Fruit fly (Drosophila melanogaster) whole organism, embryonic: ENCODE data around the gene Pfas.
A peak's percentile ranks its signal among the peaks of the same experiment; 100 is the strongest.

Experiments used
- Adf1 ChIP-seq: fragments of 200-800 bp; sonication (Bioruptor generic); IDR thresholded peaks from 2 replicates; pipeline ENCODE4 v1.3.6; 2022; ENCODE audit warnings: missing biosample characterization, missing genetic modification characterization
- Aef1 ChIP-seq: fragments of 200-800 bp; sonication (Bioruptor generic); IDR thresholded peaks from 3 replicates; pipeline ENCODE4 v1.3.6; 2022; ENCODE audit warnings: missing biosample characterization, missing genetic modification characterization
- B-H2 ChIP-seq: fragments of 200-800 bp; sonication (Bioruptor generic); optimal IDR thresholded peaks from 2 replicates; lab custom pipeline; 2018; ENCODE audit warnings: missing biosample characterization, mild to moderate bottlenecking, missing genetic modification characterization
- CG11085 ChIP-seq: fragments of 200-800 bp; sonication (Bioruptor generic); IDR thresholded peaks from 2 replicates; pipeline ENCODE4 v1.3.6; 2022; ENCODE audit warnings: missing biosample characterization, missing genetic modification characterization
- CG12299 ChIP-seq: fragments of 200-800 bp; sonication (Bioruptor generic); optimal IDR thresholded peaks from 2 replicates; lab custom pipeline; 2018; ENCODE audit warnings: missing biosample characterization, mild to moderate bottlenecking, missing genetic modification characterization
- CG13287 ChIP-seq: fragments of 200-800 bp; sonication (Bioruptor generic); IDR thresholded peaks from 2 replicates; pipeline ENCODE4 v1.3.6; 2022; ENCODE audit warnings: missing biosample characterization, missing genetic modification characterization; ENCODE audit not compliant: partially characterized antibody
- CG13894 ChIP-seq: fragments of 200-800 bp; sonication (Bioruptor generic); optimal IDR thresholded peaks from 3 replicates; lab custom pipeline; 2018; ENCODE audit warnings: missing biosample characterization, mild to moderate bottlenecking, missing genetic modification characterization, moderate library complexity
- CG14965 ChIP-seq: fragments of 200-800 bp; sonication (Bioruptor generic); optimal IDR thresholded peaks from 2 replicates; lab custom pipeline; 2016; ENCODE audit warnings: missing biosample characterization, missing genetic modification characterization, borderline replicate concordance
- CG15514 ChIP-seq: fragments of 200-800 bp; sonication (Bioruptor generic); optimal IDR thresholded peaks from 3 replicates; lab custom pipeline; 2017; ENCODE audit warnings: missing biosample characterization, missing genetic modification characterization, mild to moderate bottlenecking, moderate library complexity, missing genetic modification reagents
- CG17186 ChIP-seq: fragments of 200-800 bp; sonication (Bioruptor generic); optimal IDR thresholded peaks from 3 replicates; lab custom pipeline; 2017; ENCODE audit warnings: missing biosample characterization, missing genetic modification reagents, missing genetic modification characterization
- CG18599 ChIP-seq: fragments of 200-800 bp; sonication (Bioruptor generic); optimal IDR thresholded peaks from 3 replicates; lab custom pipeline; 2017; ENCODE audit warnings: missing biosample characterization, missing genetic modification characterization, mild to moderate bottlenecking, moderate library complexity, missing genetic modification reagents
- CG34376 ChIP-seq: fragments of 200-800 bp; sonication (Bioruptor generic); optimal IDR thresholded peaks from 2 replicates; lab custom pipeline; 2018; ENCODE audit warnings: missing biosample characterization, mild to moderate bottlenecking, missing genetic modification characterization
- CG34422 ChIP-seq: fragments of 200-800 bp; sonication (Bioruptor generic); IDR thresholded peaks from 3 replicates; pipeline ENCODE4 v1.3.6; 2022; ENCODE audit warnings: missing biosample characterization, missing genetic modification characterization
- CG42726 ChIP-seq: fragments of 200-800 bp; sonication (Bioruptor generic); IDR thresholded peaks from 2 replicates; pipeline ENCODE4 v1.3.6; 2022; ENCODE audit warnings: missing biosample characterization, missing genetic modification characterization; ENCODE audit not compliant: partially characterized antibody
- CG4730 ChIP-seq: fragments of 200-800 bp; sonication (Bioruptor generic); IDR thresholded peaks from 2 replicates; pipeline ENCODE4 v1.3.6; 2022; ENCODE audit warnings: missing biosample characterization, missing genetic modification characterization
- CG5180 ChIP-seq: fragments of 200-800 bp; sonication (Bioruptor generic); optimal IDR thresholded peaks from 3 replicates; lab custom pipeline; 2017; ENCODE audit warnings: missing biosample characterization, missing genetic modification characterization, mild to moderate bottlenecking, moderate library complexity, missing genetic modification reagents
- CG6175 ChIP-seq: fragments of 200-800 bp; sonication (Bioruptor generic); IDR thresholded peaks from 3 replicates; pipeline ENCODE4 v1.3.6; 2022; ENCODE audit warnings: missing biosample characterization, missing genetic modification characterization
- CG6683 ChIP-seq: fragments of 200-800 bp; sonication (Bioruptor generic); optimal IDR thresholded peaks from 2 replicates; lab custom pipeline; 2017; ENCODE audit warnings: missing biosample characterization, mild to moderate bottlenecking, missing genetic modification characterization, missing genetic modification reagents
- CG6854 ChIP-seq: fragments of 200-800 bp; sonication (Bioruptor generic); optimal IDR thresholded peaks from 3 replicates; lab custom pipeline; 2017; ENCODE audit warnings: missing biosample characterization, mild to moderate bottlenecking, missing genetic modification characterization
- Deaf1 ChIP-seq: fragments of 200-800 bp; optimal IDR thresholded peaks from 3 replicates; lab custom pipeline; 2019; ENCODE audit warnings: missing biosample characterization, mild to moderate bottlenecking, missing genetic modification characterization, moderate library complexity
- Doc2 ChIP-seq: fragments of 200-800 bp; sonication (Bioruptor generic); IDR thresholded peaks from 2 replicates; pipeline ENCODE4 v1.3.6; 2022; ENCODE audit warnings: missing biosample characterization, missing genetic modification characterization
- GATAe ChIP-seq: fragments of 200-800 bp; sonication (Bioruptor generic); conservative IDR thresholded peaks from 2 replicates; pipeline ENCODE4 v1.3.6; 2022; ENCODE audit warnings: missing biosample characterization, missing genetic modification characterization
- Hmx ChIP-seq: fragments of 200-800 bp; sonication (Bioruptor generic); optimal IDR thresholded peaks from 2 replicates; lab custom pipeline; 2016; ENCODE audit warnings: missing biosample characterization, missing genetic modification characterization
- NFAT ChIP-seq: fragments of 200-800 bp; sonication (Bioruptor generic); IDR thresholded peaks from 2 replicates; pipeline ENCODE4 v1.3.6; 2022; ENCODE audit warnings: missing biosample characterization, missing genetic modification characterization
- Spps ChIP-seq: fragments of 200-800 bp; sonication (Bioruptor generic); optimal IDR thresholded peaks from 2 replicates; lab custom pipeline; 2018; ENCODE audit warnings: missing biosample characterization, mild to moderate bottlenecking, missing genetic modification characterization
- Tbp ChIP-seq: fragments of >200 bp; optimal IDR thresholded peaks from 2 replicates; lab custom pipeline; 2018; ENCODE audit warnings: missing biosample characterization, missing genetic modification characterization
- Usf ChIP-seq: fragments of 200-800 bp; sonication (Bioruptor generic); optimal IDR thresholded peaks from 2 replicates; lab custom pipeline; 2017; ENCODE audit warnings: missing genotype, missing biosample characterization, missing genetic modification characterization
- ara ChIP-seq: fragments of 200-800 bp; sonication (Bioruptor generic); IDR thresholded peaks from 2 replicates; pipeline ENCODE4 v1.3.6; 2022; ENCODE audit warnings: missing biosample characterization, missing genetic modification characterization
- cg ChIP-seq: fragments of 200-800 bp; sonication (Bioruptor generic); optimal IDR thresholded peaks from 3 replicates; lab custom pipeline; 2019; ENCODE audit warnings: missing biosample characterization, mild to moderate bottlenecking, missing genetic modification characterization, moderate library complexity
- crol ChIP-seq: fragments of 200-800 bp; sonication (Bioruptor generic); IDR thresholded peaks from 2 replicates; pipeline ENCODE4 v1.3.6; 2022; ENCODE audit warnings: missing biosample characterization, missing genetic modification characterization
- fd3F ChIP-seq: fragments of 200-800 bp; sonication (Bioruptor generic); optimal IDR thresholded peaks from 2 replicates; lab custom pipeline; 2018; ENCODE audit warnings: missing biosample characterization, mild to moderate bottlenecking, missing genetic modification characterization, moderate library complexity
- ftz-f1 ChIP-seq: fragments of 200-800 bp; sonication (Bioruptor generic); optimal IDR thresholded peaks from 2 replicates; lab custom pipeline; 2016; ENCODE audit warnings: missing biosample characterization, missing genetic modification characterization
- kah ChIP-seq: fragments of 200-800 bp; sonication (Bioruptor generic); optimal IDR thresholded peaks from 2 replicates; lab custom pipeline; 2018; ENCODE audit warnings: missing biosample characterization, mild to moderate bottlenecking, missing genetic modification characterization
- lab ChIP-seq: fragments of 200-800 bp; sonication (Bioruptor generic); optimal IDR thresholded peaks from 3 replicates; lab custom pipeline; 2017; ENCODE audit warnings: missing biosample characterization, missing genetic modification characterization, mild to moderate bottlenecking, moderate library complexity, missing genetic modification reagents
- lbe ChIP-seq: fragments of 200-800 bp; sonication (Bioruptor generic); optimal IDR thresholded peaks from 2 replicates; lab custom pipeline; 2016; ENCODE audit warnings: missing biosample characterization, mild to moderate bottlenecking, missing genetic modification characterization
- mirr ChIP-seq: fragments of 200-800 bp; sonication (Bioruptor generic); optimal IDR thresholded peaks from 3 replicates; lab custom pipeline; 2018; ENCODE audit warnings: missing biosample characterization, mild to moderate bottlenecking, missing genetic modification characterization
- nom ChIP-seq: fragments of 200-800 bp; sonication (Bioruptor generic); optimal IDR thresholded peaks from 2 replicates; lab custom pipeline; 2017; ENCODE audit warnings: missing biosample characterization, missing genetic modification characterization, mild to moderate bottlenecking, moderate library complexity, missing genetic modification reagents
- peb ChIP-seq: fragments of 200-800 bp; sonication (Bioruptor generic); IDR thresholded peaks from 2 replicates; pipeline ENCODE4 v1.3.6; 2022; ENCODE audit warnings: missing biosample characterization, missing genetic modification characterization
- rib ChIP-seq: fragments of 200-800 bp; sonication (Bioruptor generic); IDR thresholded peaks from 2 replicates; pipeline ENCODE4 v1.3.6; 2022; ENCODE audit warnings: missing biosample characterization, missing genetic modification characterization
- schlank ChIP-seq: fragments of 200-800 bp; sonication (Bioruptor generic); optimal IDR thresholded peaks from 2 replicates; lab custom pipeline; 2018; ENCODE audit warnings: missing biosample characterization, mild to moderate bottlenecking, missing genetic modification characterization
- scrt ChIP-seq: fragments of 200-800 bp; sonication (Bioruptor generic); optimal IDR thresholded peaks from 2 replicates; lab custom pipeline; 2018; ENCODE audit warnings: missing biosample characterization, mild to moderate bottlenecking, missing genetic modification characterization, moderate library complexity
- so ChIP-seq: fragments of 200-800 bp; sonication (Bioruptor generic); IDR thresholded peaks from 3 replicates; pipeline ENCODE4 v1.3.6; 2022; ENCODE audit warnings: missing biosample characterization, missing genetic modification characterization
- vvl ChIP-seq: fragments of 200-800 bp; sonication (Bioruptor generic); IDR thresholded peaks from 2 replicates; pipeline ENCODE4 v1.3.6; 2022; ENCODE audit warnings: missing biosample characterization, missing genetic modification characterization
- z ChIP-seq: fragments of 200-800 bp; sonication (Bioruptor generic); IDR thresholded peaks from 3 replicates; pipeline ENCODE4 v1.3.6; 2022; ENCODE audit warnings: missing biosample characterization, missing genetic modification characterization

Gene Pfas

DNA sequence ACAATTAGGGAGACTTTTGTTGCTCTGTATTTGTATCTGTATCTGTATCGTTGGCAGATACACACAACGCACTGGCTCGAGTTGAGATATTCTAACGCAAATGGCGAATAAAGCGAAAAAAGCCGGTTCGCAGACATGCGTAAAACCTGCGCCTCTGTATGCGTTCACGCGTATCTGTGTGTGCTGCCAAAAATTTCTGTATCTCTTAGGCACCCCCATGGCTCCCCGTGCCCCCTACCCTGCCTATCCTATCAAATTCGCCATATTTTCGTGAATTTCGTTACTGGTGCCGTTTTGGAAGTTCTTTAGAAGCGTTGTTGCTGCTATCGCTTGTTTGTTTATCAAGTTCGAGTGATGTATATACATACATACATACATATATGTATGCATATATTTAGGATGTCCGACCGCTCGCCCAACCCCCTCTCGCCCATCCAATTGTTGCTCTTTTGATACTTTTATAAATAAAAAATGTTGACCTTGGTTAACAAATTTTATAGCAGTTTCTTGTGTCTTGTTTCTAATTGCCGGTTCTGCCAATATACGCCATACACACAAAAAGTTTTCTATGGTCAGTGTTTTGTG, 40.0 kb upstream of the Pfas start (continued):
- TF ChIP-seq Usf (no peak), rib (GFP tag; lab: Robert Waterston, UW) (peak; percentile 98), CG34376 (GFP tag; lab: Kevin White, UChicago) (no peak), Doc2 (GFP tag; lab: Robert Waterston, UW) (no peak), Spps (tag; lab: Kevin White, UChicago) (no peak), Aef1 (GFP tag; lab: Robert Waterston, UW) (no peak), CG34422 (GFP tag; lab: Robert Waterston, UW) (peak; percentile 20; the same call in 1 of the 3 replicates), ara (GFP tag; lab: Robert Waterston, UW) (no peak), cg (GFP tag; lab: Kevin White, UChicago) (peak; percentile 27), Hmx (GFP tag; lab: Kevin White, UChicago) (no peak), CG11085 (GFP tag; lab: Robert Waterston, UW) (no peak), CG6854 (GFP tag; lab: Kevin White, UChicago) (no peak), vvl (GFP tag; lab: Robert Waterston, UW) (peak; percentile 36; the same call in 1 of the 2 replicates), B-H2 (peak; percentile 79), CG6175 (GFP tag; lab: Robert Waterston, UW) (0 out of 3 replicates have a peak, but pooled peaks have one; percentile 34), crol (GFP tag; lab: Robert Waterston, UW) (peak; percentile 80), lab (GFP tag; lab: Kevin White, UChicago) (peak; percentile 24), Adf1 (peak; percentile 85), lbe (GFP tag; lab: Kevin White, UChicago) (peak; percentile 3), CG17186 (GFP tag; lab: Kevin White, UChicago) (no peak), Tbp (no peak), schlank (peak; percentile 18), kah (no peak), fd3F (GFP tag; lab: Kevin White, UChicago) (no peak), GATAe (GFP tag; lab: Robert Waterston, UW) (peak; percentile 48), Deaf1 (tag; lab: Kevin White, UChicago) (peak; percentile 59), CG42726 (GFP tag; lab: Robert Waterston, UW) (peak; percentile 71), so (0 out of 3 replicates have a peak, but pooled peaks have one; percentile 33), CG15514 (GFP tag; lab: Kevin White, UChicago) (peak; percentile 21), CG18599 (GFP tag; lab: Kevin White, UChicago) (peak; percentile 50), CG13894 (tag; lab: Kevin White, UChicago) (peak; percentile 96), scrt (GFP tag; lab: Kevin White, UChicago) (peak; percentile 58), CG13287 (GFP tag; lab: Robert Waterston, UW) (peak; percentile 42; the same call in 1 of the 2 replicates), CG5180 (GFP tag; lab: Kevin White, UChicago) (no peak), NFAT (GFP tag; lab: Robert Waterston, UW) (peak; percentile 48; the same call in 1 of the 2 replicates), ftz-f1 (GFP tag; lab: Kevin White, UChicago) (peak; percentile 10), nom (no peak), CG12299 (tag; lab: Kevin White, UChicago) (no peak), CG4730 (GFP tag; lab: Robert Waterston, UW) (no peak), CG6683 (GFP tag; lab: Kevin White, UChicago) (no peak), CG14965 (GFP tag; lab: Kevin White, UChicago) (no peak), peb (GFP tag; lab: Robert Waterston, UW) (no peak), z (GFP tag; lab: Robert Waterston, UW) (0 out of 3 replicates have a peak, but pooled peaks have one; percentile 20), mirr (peak; percentile 68)
